Worm (Caenorhabditis elegans) whole organism, L4/young adult: ENCODE results near the gene pdf-2.

Source experiments
- W03F9.2 ChIP-seq: fragments of 150-350 bp; optimal IDR thresholded peaks from 2 replicates; lab custom pipeline; 2014; ENCODE audit warnings: missing biosample characterization, missing genetic modification characterization
- dao-5 ChIP-seq: sonication (generic microtip); optimal IDR thresholded peaks from 2 replicates; lab custom pipeline; 2016; ENCODE audit warnings: missing genotype, missing genetic modification characterization, moderate library complexity, missing compliant biosample characterization
- him-1 ChIP-seq: sonication (generic microtip); optimal IDR thresholded peaks from 2 replicates; lab custom pipeline; 2016; ENCODE audit warnings: missing genotype, missing genetic modification reagents, missing genetic modification characterization, missing compliant biosample characterization

DNA sequence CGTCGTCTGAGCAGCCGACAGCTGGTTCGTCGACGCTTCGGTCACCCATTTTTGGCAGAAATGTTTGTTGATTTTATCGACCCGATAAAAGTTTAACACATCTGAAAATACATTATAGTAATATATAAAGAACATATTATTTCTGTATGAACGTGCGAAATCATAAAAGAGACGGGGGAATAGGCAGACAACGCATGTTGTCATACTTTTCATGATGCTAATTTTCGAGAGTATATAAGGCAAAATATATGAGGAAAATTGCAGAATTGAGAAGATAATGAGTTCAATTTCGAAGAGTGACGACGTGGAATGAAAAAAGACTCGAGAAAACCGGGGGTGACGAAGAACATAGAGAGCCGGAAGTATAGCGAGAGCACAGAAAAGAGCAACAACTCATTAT is 33.0 kb upstream of the pdf-2 start, which contains the start of gene F53B1.8:
- no peak for TF ChIP-seq dao-5 (tag; lab: Kevin White, UChicago)
- TF ChIP-seq him-1 (tag; lab: Kevin White, UChicago), result no peak
- TF ChIP-seq W03F9.2 (tag; lab: Kevin White, UChicago), result no peak
